Worm (Caenorhabditis elegans) whole organism, L2 larva: Measurements from ENCODE around the gene ZK1236.5.
A peak's percentile ranks its signal among the peaks of the same experiment; 100 is the strongest.

ENCODE experiments used
- C34F6.9 ChIP-seq: fragments of 150-350 bp; optimal IDR thresholded peaks from 2 replicates; lab custom pipeline; 2014; ENCODE audit warnings: missing biosample characterization, missing genetic modification characterization
- F13H6.1 ChIP-seq: sonication (generic microtip); optimal IDR thresholded peaks from 2 replicates; lab custom pipeline; 2016; ENCODE audit warnings: missing genetic modification characterization, missing compliant biosample characterization
- R02D3.7 ChIP-seq: fragments of 150-350 bp; optimal IDR thresholded peaks from 2 replicates; lab custom pipeline; 2014; ENCODE audit warnings: missing biosample characterization, missing genetic modification characterization
- Y55F3AM.14 ChIP-seq: fragments of 200-800 bp; sonication (Bioruptor generic); optimal IDR thresholded peaks from 2 replicates; lab custom pipeline; 2018; ENCODE audit warnings: mild to moderate bottlenecking, missing genetic modification characterization, missing compliant biosample characterization
- ZK546.5 ChIP-seq: sonication (generic microtip); optimal IDR thresholded peaks from 2 replicates; lab custom pipeline; 2017; ENCODE audit warnings: missing biosample characterization, missing genetic modification characterization
- alr-1 ChIP-seq: fragments of 150-350 bp; optimal IDR thresholded peaks from 2 replicates; lab custom pipeline; 2014; ENCODE audit warnings: missing biosample characterization, missing genetic modification characterization
- aly-2 ChIP-seq: fragments of 150-350 bp; optimal IDR thresholded peaks from 2 replicates; lab custom pipeline; 2014; ENCODE audit warnings: missing biosample characterization, missing genetic modification characterization
- blmp-1 ChIP-seq: sonication (generic microtip); optimal IDR thresholded peaks from 2 replicates; lab custom pipeline; 2017; ENCODE audit warnings: missing genetic modification characterization, mild to moderate bottlenecking, missing compliant biosample characterization, antibody characterized with exemption, moderate library complexity; ENCODE audit not compliant: insufficient read depth
- ceh-16 ChIP-seq: fragments of 150-350 bp; optimal IDR thresholded peaks from 2 replicates; lab custom pipeline; 2014; ENCODE audit warnings: missing biosample characterization, missing genetic modification characterization
- ceh-82 ChIP-seq: fragments of 150-350 bp; optimal IDR thresholded peaks from 2 replicates; lab custom pipeline; 2014; ENCODE audit warnings: missing biosample characterization, missing genetic modification characterization
- crh-2 ChIP-seq: sonication (generic microtip); optimal IDR thresholded peaks from 2 replicates; lab custom pipeline; 2017; ENCODE audit warnings: missing biosample characterization, missing genetic modification characterization
- dmd-4 ChIP-seq: sonication (generic microtip); optimal IDR thresholded peaks from 2 replicates; lab custom pipeline; 2017; ENCODE audit warnings: missing biosample characterization, missing genetic modification characterization
- egl-27 ChIP-seq: sonication (generic microtip); optimal IDR thresholded peaks from 3 replicates; lab custom pipeline; 2017; ENCODE audit warnings: missing biosample characterization, missing genetic modification reagents, missing genetic modification characterization
- elt-3 ChIP-seq: sonication (generic microtip); optimal IDR thresholded peaks from 2 replicates; lab custom pipeline; 2017; ENCODE audit warnings: missing biosample characterization, missing genetic modification characterization
- fos-1 ChIP-seq: fragments of 150-350 bp; optimal IDR thresholded peaks from 2 replicates; lab custom pipeline; 2014; ENCODE audit warnings: missing biosample characterization, missing genetic modification characterization
- gmeb-1 ChIP-seq: fragments of 150-350 bp; optimal IDR thresholded peaks from 2 replicates; lab custom pipeline; 2014; ENCODE audit warnings: missing biosample characterization, missing genetic modification characterization
- lin-13 ChIP-seq: fragments of 150-350 bp; optimal IDR thresholded peaks from 2 replicates; lab custom pipeline; 2014; ENCODE audit warnings: missing biosample characterization, missing genetic modification reagents, missing genetic modification characterization
- lin-39 ChIP-seq: fragments of 150-350 bp; optimal IDR thresholded peaks from 2 replicates; lab custom pipeline; 2014; ENCODE audit warnings: missing biosample characterization, missing genetic modification reagents, missing genetic modification characterization
- lsy-2 ChIP-seq, 2 experiments: fragments of 150-350 bp in 1 of 2; sonication (generic microtip) in 1 of 2; optimal IDR thresholded peaks; 2 replicates each; lab custom pipeline; 2014 to 2017; ENCODE audit warnings: missing biosample characterization in 2 of 2, missing genetic modification characterization in 2 of 2
- mab-5 ChIP-seq: fragments of 150-350 bp; optimal IDR thresholded peaks from 2 replicates; lab custom pipeline; 2014; ENCODE audit warnings: missing biosample characterization, missing genetic modification characterization
- mbf-1 ChIP-seq: sonication (generic microtip); optimal IDR thresholded peaks from 2 replicates; lab custom pipeline; 2017; ENCODE audit warnings: missing biosample characterization, missing genetic modification characterization
- mdl-1 ChIP-seq, 2 experiments: fragments of 150-350 bp in 1 of 2; sonication (generic microtip) in 1 of 2; optimal IDR thresholded peaks; 2 replicates each; lab custom pipeline; 2017; ENCODE audit warnings: missing biosample characterization in 2 of 2, missing genetic modification characterization in 2 of 2
- nhr-10 ChIP-seq: sonication (generic microtip); optimal IDR thresholded peaks from 2 replicates; lab custom pipeline; 2017; ENCODE audit warnings: missing biosample characterization, missing genetic modification characterization
- nhr-11 ChIP-seq: fragments of 150-350 bp; optimal IDR thresholded peaks from 2 replicates; lab custom pipeline; 2014; ENCODE audit warnings: missing biosample characterization, missing genetic modification characterization
- nhr-129 ChIP-seq: fragments of 150-350 bp; optimal IDR thresholded peaks from 2 replicates; lab custom pipeline; 2014; ENCODE audit warnings: missing biosample characterization, missing genetic modification characterization
- nhr-21 ChIP-seq: fragments of 150-350 bp; optimal IDR thresholded peaks from 2 replicates; lab custom pipeline; 2014; ENCODE audit warnings: missing biosample characterization, missing genetic modification characterization
- nhr-237 ChIP-seq: fragments of 150-350 bp; optimal IDR thresholded peaks from 2 replicates; lab custom pipeline; 2014; ENCODE audit warnings: missing biosample characterization, missing genetic modification characterization
- nhr-25 ChIP-seq: fragments of 150-350 bp; sonication (generic microtip); optimal IDR thresholded peaks from 3 replicates; lab custom pipeline; 2014; ENCODE audit warnings: missing biosample characterization, missing genetic modification characterization
- nhr-6 ChIP-seq: fragments of 150-350 bp; optimal IDR thresholded peaks from 2 replicates; lab custom pipeline; 2014; ENCODE audit warnings: missing biosample characterization, missing genetic modification characterization
- peb-1 ChIP-seq: fragments of 150-350 bp; optimal IDR thresholded peaks from 2 replicates; lab custom pipeline; 2014; ENCODE audit warnings: missing biosample characterization, missing genetic modification characterization
- sem-4 ChIP-seq: fragments of 150-350 bp; optimal IDR thresholded peaks from 2 replicates; lab custom pipeline; 2014; ENCODE audit warnings: missing biosample characterization, missing genetic modification reagents, missing genetic modification characterization
- sma-3 ChIP-seq: sonication (generic microtip); optimal IDR thresholded peaks from 2 replicates; lab custom pipeline; 2016; ENCODE audit warnings: missing genetic modification reagents, missing genetic modification characterization, missing compliant biosample characterization
- sma-9 ChIP-seq, 2 experiments: fragments of 150-350 bp in 1 of 2; sonication (generic microtip) in 1 of 2; optimal IDR thresholded peaks; 2 replicates each; lab custom pipeline; 2014 to 2016; ENCODE audit warnings: missing genetic modification characterization in 2 of 2, mild to moderate bottlenecking in 1 of 2, missing biosample characterization in 1 of 2, missing compliant biosample characterization in 1 of 2, missing genetic modification reagents in 1 of 2, moderate library complexity in 1 of 2
- snpc-4 ChIP-seq: fragments of 150-350 bp; optimal IDR thresholded peaks from 2 replicates; lab custom pipeline; 2014; ENCODE audit warnings: missing biosample characterization, missing genetic modification characterization
- unc-39 ChIP-seq: fragments of 150-350 bp; optimal IDR thresholded peaks from 2 replicates; lab custom pipeline; 2014; ENCODE audit warnings: missing biosample characterization, missing genetic modification characterization
- unc-55 ChIP-seq: fragments of 150-350 bp; sonication (generic microtip); optimal IDR thresholded peaks from 3 replicates; lab custom pipeline; 2014; ENCODE audit warnings: missing biosample characterization, missing genetic modification reagents, missing genetic modification characterization
- ztf-1 ChIP-seq: fragments of 200-800 bp; sonication (Bioruptor generic); conservative IDR thresholded peaks from 2 replicates; pipeline ENCODE4 v1.3.6; 2022; ENCODE audit warnings: missing genetic modification characterization, missing compliant biosample characterization

The ZK1236.5 gene

ce11 chrIII:8432143-8432542 lies at the start of gene ZK1236.5:
TSS of gene ZK1236.5 (minus strand) at chrIII:8432214.
- TF ChIP-seq sem-4 (tag; lab: Kevin White, UChicago) (no peak), lin-13 (GFP tag; lab: Kevin White, UChicago) (peak; percentile 22), nhr-129 (tag; lab: Kevin White, UChicago) (peak; percentile 17), crh-2 (tag; lab: Kevin White, UChicago) (peak; percentile 12), R02D3.7 (tag; lab: Kevin White, UChicago) (peak; percentile 90), nhr-25 (tag; lab: Kevin White, UChicago) (peak; percentile 9), sma-3 (GFP tag; lab: Kevin White, UChicago) (peak; percentile 3), lsy-2 (tag; optimal IDR thresholded peaks at IDR 0.05; lab: Kevin White, UChicago) (peak; percentile 3 to 72), nhr-10 (tag; lab: Kevin White, UChicago) (no peak), gmeb-1 (peak; percentile 30), unc-55 (GFP tag; lab: Kevin White, UChicago) (peak; percentile 40), C34F6.9 (tag; lab: Kevin White, UChicago) (peak; percentile 58), aly-2 (tag; lab: Kevin White, UChicago) (no peak), sma-9 (GFP tag; optimal IDR thresholded peaks at IDR 0.05; lab: Kevin White, UChicago) (no peak), sma-9 (tag; optimal IDR thresholded peaks at IDR 0.05; lab: Kevin White, UChicago) (no peak), mab-5 (tag; lab: Kevin White, UChicago) (no peak)
- TF ChIP-seq, all 48 proteins: peak for 10

DNA sequence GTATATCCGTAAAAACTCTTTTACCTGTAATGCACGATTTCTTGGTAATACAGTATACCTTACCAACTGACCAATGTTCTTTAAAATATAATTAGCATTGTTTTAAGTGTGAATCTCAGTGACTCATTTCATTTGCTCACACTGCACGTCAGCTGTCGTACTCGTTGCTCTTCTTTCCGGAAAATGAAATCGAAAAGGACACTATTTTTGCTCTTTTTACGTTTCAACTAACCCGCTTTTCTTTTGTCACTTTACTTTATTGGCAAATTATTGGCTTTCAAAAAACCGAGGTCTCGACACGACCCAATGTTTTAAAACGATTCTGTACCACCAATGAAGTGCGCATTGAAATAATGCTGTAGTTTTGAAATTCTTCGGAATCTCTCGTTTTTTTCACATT lies 48.3 kb upstream of the ZK1236.5 start, which contains the start of gene F42H10.6:
Gene F42H10.6, minus strand, starts transcription at position 101 of the 400 bp plus-strand sequence.
- TF ChIP-seq crh-2 (tag; lab: Kevin White, UChicago) (no peak), unc-39 (no peak), F13H6.1 (no peak), mbf-1 (no peak), Y55F3AM.14 (GFP tag; lab: Kevin White, UChicago) (no peak), lin-39 (tag; lab: Kevin White, UChicago) (no peak), dmd-4 (no peak), gmeb-1 (no peak), snpc-4 (tag; lab: Kevin White, UChicago) (no peak), nhr-237 (no peak), nhr-11 (tag; lab: Kevin White, UChicago) (no peak), sma-3 (GFP tag; lab: Kevin White, UChicago) (no peak), blmp-1 (tag; lab: Kevin White, UChicago) (no peak), ztf-1 (no peak), nhr-129 (tag; lab: Kevin White, UChicago) (no peak), elt-3 (tag; lab: Kevin White, UChicago) (no peak), peb-1 (tag; lab: Kevin White, UChicago) (no peak)

ce11 chrIII:8479322-8479864 lies 47.4 kb upstream of the ZK1236.5 start:
- TF ChIP-seq mbf-1 (no peak), egl-27 (tag; lab: Kevin White, UChicago) (no peak), mab-5 (tag; lab: Kevin White, UChicago) (no peak), nhr-21 (no peak), fos-1 (tag; lab: Kevin White, UChicago) (peak; percentile 63), nhr-129 (tag; lab: Kevin White, UChicago) (no peak), Y55F3AM.14 (GFP tag; lab: Kevin White, UChicago) (no peak), peb-1 (tag; lab: Kevin White, UChicago) (no peak), lin-13 (GFP tag; lab: Kevin White, UChicago) (no peak), R02D3.7 (tag; lab: Kevin White, UChicago) (no peak), sma-9 (GFP tag; optimal IDR thresholded peaks at IDR 0.05; lab: Kevin White, UChicago) (peak; percentile 9), sma-9 (tag; optimal IDR thresholded peaks at IDR 0.05; lab: Kevin White, UChicago) (no peak), blmp-1 (tag; lab: Kevin White, UChicago) (no peak), dmd-4 (no peak), nhr-25 (tag; lab: Kevin White, UChicago) (no peak), lsy-2 (tag; optimal IDR thresholded peaks at IDR 0.05; lab: Kevin White, UChicago) (no peak), snpc-4 (tag; lab: Kevin White, UChicago) (no peak), nhr-6 (tag; lab: Kevin White, UChicago) (no peak)

ce11 chrIII:8473292-8473691 lies 41.3 kb upstream of the ZK1236.5 start:
- TF ChIP-seq gmeb-1 = no peak
- TF ChIP-seq ZK546.5 = no peak
- no peak for TF ChIP-seq blmp-1 (tag; lab: Kevin White, UChicago)
- TF ChIP-seq ceh-82 = no peak
- no peak for TF ChIP-seq mdl-1 (tag; optimal IDR thresholded peaks at IDR 0.05; lab: Kevin White, UChicago)
- TF ChIP-seq mab-5 (tag; lab: Kevin White, UChicago) = no peak
- TF ChIP-seq C34F6.9 (tag; lab: Kevin White, UChicago) = no peak
- TF ChIP-seq nhr-21 = no peak
- TF ChIP-seq alr-1 (tag; lab: Kevin White, UChicago) = no peak
- no peak for TF ChIP-seq nhr-129 (tag; lab: Kevin White, UChicago)
- no peak for TF ChIP-seq ceh-16 (tag; lab: Kevin White, UChicago)
